Fruit fly (Drosophila melanogaster) whole organism, embryonic: ENCODE data around the gene CG7943.

ENCODE experiments used
- CG6654 ChIP-seq: fragments of 200-800 bp; sonication (Bioruptor generic); optimal IDR thresholded peaks from 2 replicates; lab custom pipeline; 2017; ENCODE audit warnings: missing biosample characterization, mild to moderate bottlenecking, missing genetic modification characterization
- CG9797 ChIP-seq: fragments of 200-800 bp; sonication (Bioruptor generic); optimal IDR thresholded peaks from 3 replicates; lab custom pipeline; 2018; ENCODE audit warnings: missing biosample characterization, mild to moderate bottlenecking, missing genetic modification characterization
- D ChIP-seq, 2 experiments: fragments of 200-800 bp in 1 of 2; fragments of >200 bp in 1 of 2; sonication (Bioruptor generic) in 1 of 2; optimal IDR thresholded peaks; 2 replicates in 1 of 2; 3 replicates in 1 of 2; lab custom pipeline; 2017; ENCODE audit warnings: mild to moderate bottlenecking in 1 of 2, missing biosample characterization in 1 of 2, missing genetic modification characterization in 1 of 2, missing genetic modification reagents in 1 of 2

- TF ChIP-seq D (optimal IDR thresholded peaks at IDR 0.05; lab: Kevin White, UChicago) (no peak), D (GFP tag; optimal IDR thresholded peaks at IDR 0.05; lab: Kevin White, UChicago) (peak; percentile 8), CG9797 (GFP tag; lab: Kevin White, UChicago) (no peak), CG6654 (no peak)
Observed at dm6 chr3R:30076088-30076487, 29.8 kb downstream of the CG7943 start.
